Worm (Caenorhabditis elegans) whole organism, late embryonic: ENCODE measurements around the gene str-35.

Experiments
- Y22D7AL.16 ChIP-seq: sonication (generic microtip); optimal IDR thresholded peaks from 2 replicates; lab custom pipeline; 2016; ENCODE audit warnings: missing genetic modification characterization, missing compliant biosample characterization
- ama-1 ChIP-seq: fragments of 150-350 bp; optimal IDR thresholded peaks from 2 replicates; lab custom pipeline; 2014
- ceh-6 ChIP-seq: fragments of 200-800 bp; sonication (Bioruptor generic); optimal IDR thresholded peaks from 2 replicates; lab custom pipeline; 2018; ENCODE audit warnings: mild to moderate bottlenecking, missing genetic modification characterization, missing compliant biosample characterization
- dve-1 ChIP-seq: sonication (generic microtip); optimal IDR thresholded peaks from 2 replicates; lab custom pipeline; 2017; ENCODE audit warnings: antibody characterized with exemption, mild to moderate bottlenecking, missing genetic modification characterization, missing compliant biosample characterization
- elt-2 ChIP-seq: sonication (generic microtip); optimal IDR thresholded peaks from 2 replicates; lab custom pipeline; 2016; ENCODE audit warnings: missing genetic modification reagents, missing genetic modification characterization, missing compliant biosample characterization
- elt-4 ChIP-seq: sonication (generic microtip); optimal IDR thresholded peaks from 2 replicates; lab custom pipeline; 2016; ENCODE audit warnings: missing genetic modification characterization, missing compliant biosample characterization
- nhr-11 ChIP-seq: fragments of 150-350 bp; optimal IDR thresholded peaks from 2 replicates; lab custom pipeline; 2014; ENCODE audit warnings: missing biosample characterization, missing genetic modification characterization
- odd-2 ChIP-seq: sonication (generic microtip); optimal IDR thresholded peaks from 2 replicates; lab custom pipeline; 2017; ENCODE audit warnings: antibody characterized with exemption, mild to moderate bottlenecking, missing genetic modification characterization, missing compliant biosample characterization
- pag-3 ChIP-seq: sonication (generic microtip); optimal IDR thresholded peaks from 2 replicates; lab custom pipeline; 2016; ENCODE audit warnings: missing compliant biosample characterization, missing genetic modification characterization, borderline replicate concordance
- syd-9 ChIP-seq: sonication (generic microtip); optimal IDR thresholded peaks from 2 replicates; lab custom pipeline; 2016; ENCODE audit warnings: mild to moderate bottlenecking, missing genetic modification characterization, moderate library complexity, missing compliant biosample characterization
- unc-55 ChIP-seq: sonication (generic microtip); optimal IDR thresholded peaks from 2 replicates; lab custom pipeline; 2017; ENCODE audit warnings: missing biosample characterization, missing genetic modification reagents, missing genetic modification characterization

DNA sequence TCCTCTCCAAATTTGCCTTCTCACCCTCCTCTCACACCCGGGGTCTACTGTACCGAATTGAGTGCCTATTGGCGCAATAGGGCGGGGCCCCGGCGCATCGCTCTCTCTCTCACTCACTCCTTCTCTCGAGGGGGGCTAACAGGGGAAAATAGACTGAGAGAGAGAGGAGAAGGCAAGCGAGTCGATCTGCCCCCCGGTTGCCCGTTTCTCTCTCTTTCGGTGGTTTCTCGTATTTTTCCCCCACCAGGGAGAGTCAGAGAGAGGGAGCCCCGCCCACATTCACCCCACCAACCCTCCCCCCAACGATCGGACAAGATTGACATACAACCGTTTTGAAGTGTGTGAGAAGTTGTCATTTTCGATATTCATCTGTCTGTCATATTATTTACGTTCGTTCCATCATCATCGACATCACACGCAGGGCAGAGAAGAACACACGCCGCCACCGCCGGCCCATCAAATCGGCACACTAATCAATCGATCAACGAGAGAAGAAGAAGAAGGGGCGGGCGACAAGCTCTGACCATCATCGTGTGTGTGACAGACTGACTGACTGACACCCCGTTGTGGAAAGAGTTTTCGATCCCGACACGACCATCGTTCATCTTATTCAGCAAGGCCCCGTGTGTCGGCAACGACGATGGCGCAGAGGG is 24.6 kb downstream of the str-35 start:
- TF ChIP-seq syd-9 (tag; lab: Kevin White, UChicago), result no peak
- no peak for TF ChIP-seq nhr-11 (tag; lab: Kevin White, UChicago)
- no peak for TF ChIP-seq ama-1 (lab: Kevin White, UChicago)
- TF ChIP-seq elt-4, result no peak
- TF ChIP-seq Y22D7AL.16 (tag; lab: Kevin White, UChicago), result no peak
- no peak for TF ChIP-seq odd-2 (tag; lab: Kevin White, UChicago)
- TF ChIP-seq elt-2, result no peak
- TF ChIP-seq dve-1, result no peak
- peak; percentile 100 for TF ChIP-seq unc-55 (GFP tag; lab: Kevin White, UChicago)
- TF ChIP-seq pag-3 (tag; lab: Kevin White, UChicago), result no peak
- TF ChIP-seq ceh-6, result peak; percentile 1
